Worm (Caenorhabditis elegans) whole organism, young adult: ENCODE measurements around the gene W02D7.6.

Source experiments
- B0035.1 ChIP-seq: sonication (generic microtip); optimal IDR thresholded peaks from 2 replicates; lab custom pipeline; 2016; ENCODE audit warnings: missing genetic modification characterization, mild to moderate bottlenecking, missing compliant biosample characterization, missing genotype, missing genetic modification reagents
- C17E4.6 ChIP-seq: fragments of 200-800 bp; sonication (Bioruptor generic); IDR thresholded peaks from 2 replicates; pipeline ENCODE4 v1.3.6; 2022; ENCODE audit warnings: missing genetic modification reagents, missing genetic modification characterization, missing compliant biosample characterization
- D2030.7 ChIP-seq: fragments of 200-800 bp; sonication (Bioruptor generic); IDR thresholded peaks from 2 replicates; pipeline ENCODE4 v1.3.6; 2022; ENCODE audit warnings: missing genetic modification reagents, missing genetic modification characterization, missing compliant biosample characterization
- F10E7.11 ChIP-seq: sonication (generic microtip); optimal IDR thresholded peaks from 2 replicates; lab custom pipeline; 2017; ENCODE audit warnings: mild to moderate bottlenecking, missing genetic modification characterization, moderate library complexity, missing compliant biosample characterization
- F23B12.7 ChIP-seq: sonication (generic microtip); optimal IDR thresholded peaks from 2 replicates; lab custom pipeline; 2017; ENCODE audit warnings: missing genetic modification characterization, mild to moderate bottlenecking, missing compliant biosample characterization, antibody characterized with exemption, moderate library complexity; ENCODE audit not compliant: insufficient read depth
- F33H1.4 ChIP-seq: fragments of 200-800 bp; sonication (Bioruptor generic); IDR thresholded peaks from 2 replicates; pipeline ENCODE4 v1.3.6; 2022; ENCODE audit warnings: missing genetic modification reagents, missing genetic modification characterization, missing compliant biosample characterization
- F37B4.10 ChIP-seq: fragments of 200-800 bp; sonication (Bioruptor generic); IDR thresholded peaks from 2 replicates; pipeline ENCODE4 v1.3.6; 2022; ENCODE audit warnings: missing genetic modification characterization, missing compliant biosample characterization
- F52B5.7 ChIP-seq: sonication (generic microtip); optimal IDR thresholded peaks from 2 replicates; lab custom pipeline; 2016; ENCODE audit warnings: mild to moderate bottlenecking, missing genetic modification characterization, missing compliant biosample characterization
- F57A8.1 ChIP-seq: fragments of 200-800 bp; sonication (Bioruptor generic); optimal IDR thresholded peaks from 2 replicates; lab custom pipeline; 2018; ENCODE audit warnings: mild to moderate bottlenecking, missing genetic modification characterization, moderate library complexity, missing compliant biosample characterization
- F57C9.4 ChIP-seq: sonication (generic microtip); optimal IDR thresholded peaks from 2 replicates; lab custom pipeline; 2017; ENCODE audit warnings: mild to moderate bottlenecking, missing genetic modification characterization, missing compliant biosample characterization
- T26A5.8 ChIP-seq: sonication (generic microtip); optimal IDR thresholded peaks from 2 replicates; lab custom pipeline; 2016; ENCODE audit warnings: missing genetic modification characterization, missing compliant biosample characterization
- Y67H2A.10 ChIP-seq: fragments of 200-800 bp; sonication (Bioruptor generic); conservative IDR thresholded peaks from 2 replicates; pipeline ENCODE4 v1.3.6; 2022; ENCODE audit warnings: missing genetic modification reagents, missing genetic modification characterization, missing compliant biosample characterization
- ama-1 ChIP-seq, 3 experiments: fragments of 150-350 bp in 1 of 3; sonication (generic microtip) in 2 of 3; optimal IDR thresholded peaks; 2 replicates each; lab custom pipeline; 2014 to 2018; ENCODE audit warnings: missing biosample characterization in 2 of 3, missing genetic modification characterization in 2 of 3, missing genetic modification reagents in 2 of 3
- bed-1 ChIP-seq: fragments of 200-800 bp; sonication (Bioruptor generic); IDR thresholded peaks from 2 replicates; pipeline ENCODE4 v1.3.6; 2022; ENCODE audit warnings: missing genetic modification reagents, missing genetic modification characterization, missing compliant biosample characterization
- bed-2 ChIP-seq: fragments of 200-800 bp; sonication (Bioruptor generic); IDR thresholded peaks from 2 replicates; pipeline ENCODE4 v1.3.6; 2022; ENCODE audit warnings: missing genetic modification reagents, missing genetic modification characterization, missing compliant biosample characterization
- ccch-3 ChIP-seq: fragments of 200-800 bp; sonication (Bioruptor generic); optimal IDR thresholded peaks from 2 replicates; lab custom pipeline; 2018; ENCODE audit warnings: mild to moderate bottlenecking, missing genetic modification characterization, missing compliant biosample characterization
- ceh-91 ChIP-seq: fragments of 200-800 bp; sonication (Bioruptor generic); IDR thresholded peaks from 2 replicates; pipeline ENCODE4 v1.3.6; 2022; ENCODE audit warnings: missing genetic modification reagents, missing genetic modification characterization, missing compliant biosample characterization
- fkh-3 ChIP-seq: sonication (generic microtip); optimal IDR thresholded peaks from 2 replicates; lab custom pipeline; 2016; ENCODE audit warnings: mild to moderate bottlenecking, missing genetic modification characterization, missing compliant biosample characterization
- gei-17 ChIP-seq: fragments of 200-800 bp; sonication (Bioruptor generic); optimal IDR thresholded peaks from 2 replicates; lab custom pipeline; 2018; ENCODE audit warnings: mild to moderate bottlenecking, missing genetic modification characterization, missing compliant biosample characterization
- hlh-26 ChIP-seq: fragments of 200-800 bp; sonication (Bioruptor generic); conservative IDR thresholded peaks from 2 replicates; pipeline ENCODE4 v1.3.6; 2022; ENCODE audit warnings: missing genetic modification reagents, missing genetic modification characterization, missing compliant biosample characterization
- hmg-1.2 ChIP-seq: fragments of 200-800 bp; sonication (Bioruptor generic); IDR thresholded peaks from 2 replicates; pipeline ENCODE4 v1.3.6; 2022; ENCODE audit warnings: missing genetic modification reagents, missing genetic modification characterization, missing compliant biosample characterization
- hrde-1 ChIP-seq: sonication (generic microtip); optimal IDR thresholded peaks from 2 replicates; lab custom pipeline; 2016; ENCODE audit warnings: missing genetic modification characterization, mild to moderate bottlenecking, missing compliant biosample characterization, moderate library complexity, missing genotype, missing genetic modification reagents, borderline replicate concordance
- lin-26 ChIP-seq: fragments of 200-800 bp; sonication (Bioruptor generic); IDR thresholded peaks from 2 replicates; pipeline ENCODE4 v1.3.6; 2022; ENCODE audit warnings: missing genetic modification reagents, missing genetic modification characterization, missing compliant biosample characterization
- lir-1 ChIP-seq: fragments of 200-800 bp; sonication (Bioruptor generic); conservative IDR thresholded peaks from 2 replicates; pipeline ENCODE4 v1.3.6; 2022; ENCODE audit warnings: missing genetic modification reagents, missing genetic modification characterization, missing compliant biosample characterization
- lsl-1 ChIP-seq: fragments of 200-800 bp; sonication (Bioruptor generic); optimal IDR thresholded peaks from 2 replicates; lab custom pipeline; 2018; ENCODE audit warnings: mild to moderate bottlenecking, missing genetic modification characterization, moderate library complexity, missing compliant biosample characterization
- madf-3 ChIP-seq: fragments of 200-800 bp; sonication (Bioruptor generic); IDR thresholded peaks from 2 replicates; pipeline ENCODE4 v1.3.6; 2022; ENCODE audit warnings: missing genetic modification reagents, missing genetic modification characterization, missing compliant biosample characterization
- mel-28 ChIP-seq: sonication (generic microtip); optimal IDR thresholded peaks from 2 replicates; lab custom pipeline; 2016; ENCODE audit warnings: borderline replicate concordance, mild to moderate bottlenecking, missing genetic modification characterization, missing compliant biosample characterization
- mxl-1 ChIP-seq: sonication (generic microtip); optimal IDR thresholded peaks from 2 replicates; lab custom pipeline; 2016; ENCODE audit warnings: missing genetic modification characterization, missing compliant biosample characterization
- nhr-179 ChIP-seq: sonication (generic microtip); optimal IDR thresholded peaks from 2 replicates; lab custom pipeline; 2016; ENCODE audit warnings: mild to moderate bottlenecking, missing genetic modification characterization, missing compliant biosample characterization
- nhr-80 ChIP-seq: sonication (generic microtip); optimal IDR thresholded peaks from 2 replicates; lab custom pipeline; 2016; ENCODE audit warnings: missing genetic modification characterization, missing compliant biosample characterization
- sea-2 ChIP-seq: fragments of 200-800 bp; sonication (Bioruptor generic); IDR thresholded peaks from 2 replicates; pipeline ENCODE4 v1.3.6; 2022; ENCODE audit warnings: missing genetic modification characterization, missing compliant biosample characterization
- snpc-3.4 ChIP-seq: sonication (generic microtip); optimal IDR thresholded peaks from 2 replicates; lab custom pipeline; 2017; ENCODE audit warnings: missing genetic modification characterization, mild to moderate bottlenecking, missing compliant biosample characterization, antibody characterized with exemption, moderate library complexity, missing genotype, missing genetic modification reagents
- xnd-1 ChIP-seq: sonication (generic microtip); optimal IDR thresholded peaks from 2 replicates; lab custom pipeline; 2016; ENCODE audit warnings: missing genotype, missing genetic modification reagents, missing genetic modification characterization, missing compliant biosample characterization
- zim-3 ChIP-seq: sonication (generic microtip); optimal IDR thresholded peaks from 2 replicates; lab custom pipeline; 2017; ENCODE audit warnings: mild to moderate bottlenecking, missing genetic modification characterization, moderate library complexity, missing compliant biosample characterization
- ztf-18 ChIP-seq: sonication (generic microtip); optimal IDR thresholded peaks from 2 replicates; lab custom pipeline; 2016; ENCODE audit warnings: missing genotype, mild to moderate bottlenecking, missing genetic modification characterization, missing compliant biosample characterization
- ztf-26 ChIP-seq: sonication (generic microtip); optimal IDR thresholded peaks from 2 replicates; lab custom pipeline; 2017; ENCODE audit warnings: missing genetic modification characterization, missing compliant biosample characterization
- ztf-3 ChIP-seq: fragments of 200-800 bp; sonication (Bioruptor generic); optimal IDR thresholded peaks from 2 replicates; lab custom pipeline; 2018; ENCODE audit warnings: mild to moderate bottlenecking, missing genetic modification characterization, missing compliant biosample characterization

W02D7.6 gene

DNA sequence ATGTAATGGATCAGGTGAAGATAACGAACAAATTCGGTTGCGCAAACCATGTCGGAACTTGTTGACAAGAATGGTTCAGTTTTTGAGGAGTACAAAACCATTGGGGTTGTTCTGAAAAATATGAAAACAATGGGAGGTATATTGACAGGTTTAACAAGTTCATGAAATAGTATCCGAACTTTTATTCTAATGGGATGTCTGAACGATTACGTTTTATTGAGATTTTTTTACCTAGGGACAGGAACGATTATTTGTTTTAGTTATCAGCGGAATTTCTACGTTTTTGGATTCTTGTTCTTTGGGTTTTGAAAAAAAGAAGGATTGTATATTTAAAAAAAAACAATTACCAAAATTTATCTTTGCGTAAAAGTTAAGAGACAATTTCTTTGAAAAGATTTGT lies 20.5 kb downstream of the W02D7.6 start, which contains the start of gene str-135:
Gene str-135 (minus strand): TSS at position 101 of the 400 bp plus-strand sequence.
- TF ChIP-seq sea-2 (GFP tag; lab: Robert Waterston, UW) = no peak
- TF ChIP-seq C17E4.6 (GFP tag; lab: Robert Waterston, UW) = no peak
- TF ChIP-seq nhr-80 = no peak
- TF ChIP-seq ztf-26 (tag; lab: Kevin White, UChicago) = no peak
- TF ChIP-seq lsl-1 (GFP tag; lab: Kevin White, UChicago) = no peak
- no peak for TF ChIP-seq lin-26
- no peak for TF ChIP-seq gei-17 (GFP tag; lab: Kevin White, UChicago)
- TF ChIP-seq Y67H2A.10 = no peak
- TF ChIP-seq ccch-3 (GFP tag; lab: Kevin White, UChicago) = no peak
- no peak for TF ChIP-seq F37B4.10 (GFP tag; lab: Robert Waterston, UW)
- no peak for TF ChIP-seq xnd-1
- no peak for TF ChIP-seq D2030.7 (GFP tag; lab: Robert Waterston, UW)
- TF ChIP-seq F52B5.7 = no peak
- no peak for TF ChIP-seq fkh-3 (tag; lab: Kevin White, UChicago)
- no peak for TF ChIP-seq B0035.1
- TF ChIP-seq F10E7.11 (tag; lab: Kevin White, UChicago) = no peak
- TF ChIP-seq hmg-1.2 (GFP tag; lab: Robert Waterston, UW) = no peak
- no peak for TF ChIP-seq F23B12.7
- no peak for TF ChIP-seq ama-1 (optimal IDR thresholded peaks at IDR 0.05; lab: Kevin White, UChicago)
- no peak for TF ChIP-seq ama-1 (GFP tag; optimal IDR thresholded peaks at IDR 0.05; lab: Kevin White, UChicago)

DNA sequence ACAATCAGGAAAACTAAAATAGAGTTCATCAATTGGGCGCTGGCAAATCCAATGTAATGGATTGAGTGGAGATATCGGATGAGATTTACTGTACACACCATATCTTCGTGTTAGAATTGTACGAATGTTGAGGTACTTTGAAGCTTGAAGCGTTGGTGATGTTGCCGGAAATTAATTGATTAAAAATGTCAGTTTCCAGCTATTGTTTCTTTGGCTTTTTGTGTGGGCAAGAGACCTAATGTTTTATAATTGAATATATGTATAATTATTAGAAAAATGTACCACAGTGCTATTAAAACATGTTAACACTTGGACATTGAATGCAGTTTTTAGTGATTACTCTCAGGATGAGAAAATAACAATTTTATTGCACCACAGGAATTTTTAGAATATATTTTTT lies 22.5 kb downstream of the W02D7.6 start, which contains the start of gene str-136:
Gene str-136 (minus strand): TSS at position 101 of the 400 bp plus-strand sequence.
- TF ChIP-seq F57C9.4 (tag; lab: Kevin White, UChicago) (no peak), xnd-1 (no peak), ceh-91 (GFP tag; lab: Robert Waterston, UW) (no peak), nhr-179 (tag; lab: Kevin White, UChicago) (no peak), bed-1 (GFP tag; lab: Robert Waterston, UW) (no peak), Y67H2A.10 (no peak), lsl-1 (GFP tag; lab: Kevin White, UChicago) (no peak), hlh-26 (GFP tag; lab: Robert Waterston, UW) (no peak), lin-26 (no peak), F57A8.1 (GFP tag; lab: Kevin White, UChicago) (no peak), D2030.7 (GFP tag; lab: Robert Waterston, UW) (no peak), snpc-3.4 (tag; lab: Kevin White, UChicago) (no peak), madf-3 (GFP tag; lab: Robert Waterston, UW) (no peak), T26A5.8 (tag; lab: Kevin White, UChicago) (no peak), bed-2 (GFP tag; lab: Robert Waterston, UW) (no peak), zim-3 (no peak), mxl-1 (tag; lab: Kevin White, UChicago) (no peak), ztf-18 (no peak), hrde-1 (tag; lab: Kevin White, UChicago) (no peak), ztf-3 (GFP tag; lab: Kevin White, UChicago) (no peak)
- TF ChIP-seq, all 124 proteins: peak for 0

DNA sequence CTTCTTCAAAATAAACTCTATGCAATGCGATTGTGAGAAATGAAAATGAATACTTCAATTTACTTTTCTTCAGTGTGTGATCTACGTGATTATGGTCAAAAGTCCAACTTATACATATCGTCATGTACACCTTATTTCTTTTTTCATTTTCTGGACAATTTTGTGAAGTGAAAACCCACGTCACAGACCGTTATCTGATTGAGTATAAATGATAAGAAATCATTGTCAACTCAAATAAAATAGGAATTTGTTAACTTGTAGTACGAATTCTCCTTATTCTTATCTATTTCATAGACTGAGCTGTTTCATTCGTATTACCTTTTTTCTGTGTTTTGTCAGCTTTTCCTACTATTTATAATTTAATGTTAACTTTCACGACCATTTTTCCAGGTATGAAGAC lies 29.3 kb downstream of the W02D7.6 start, which contains the start of gene asp-5:
Gene asp-5 (plus strand): TSS at position 391 of the 400 bp plus-strand sequence.
- TF ChIP-seq bed-2 (GFP tag; lab: Robert Waterston, UW) (no peak), lir-1 (GFP tag; lab: Robert Waterston, UW) (no peak), mel-28 (tag; lab: Kevin White, UChicago) (no peak), F37B4.10 (GFP tag; lab: Robert Waterston, UW) (no peak), F33H1.4 (GFP tag; lab: Robert Waterston, UW) (no peak), nhr-80 (peak; percentile 59)
